Worm (Caenorhabditis elegans) whole organism, L4/young adult: ENCODE data around the gene zip-3.

Experiments
- W03F9.2 ChIP-seq: fragments of 150-350 bp; optimal IDR thresholded peaks from 2 replicates; lab custom pipeline; 2014; ENCODE audit warnings: missing biosample characterization, missing genetic modification characterization
- dao-5 ChIP-seq: sonication (generic microtip); optimal IDR thresholded peaks from 2 replicates; lab custom pipeline; 2016; ENCODE audit warnings: missing genotype, missing genetic modification characterization, moderate library complexity, missing compliant biosample characterization
- him-1 ChIP-seq: sonication (generic microtip); optimal IDR thresholded peaks from 2 replicates; lab custom pipeline; 2016; ENCODE audit warnings: missing genotype, missing genetic modification reagents, missing genetic modification characterization, missing compliant biosample characterization

Gene zip-3

DNA sequence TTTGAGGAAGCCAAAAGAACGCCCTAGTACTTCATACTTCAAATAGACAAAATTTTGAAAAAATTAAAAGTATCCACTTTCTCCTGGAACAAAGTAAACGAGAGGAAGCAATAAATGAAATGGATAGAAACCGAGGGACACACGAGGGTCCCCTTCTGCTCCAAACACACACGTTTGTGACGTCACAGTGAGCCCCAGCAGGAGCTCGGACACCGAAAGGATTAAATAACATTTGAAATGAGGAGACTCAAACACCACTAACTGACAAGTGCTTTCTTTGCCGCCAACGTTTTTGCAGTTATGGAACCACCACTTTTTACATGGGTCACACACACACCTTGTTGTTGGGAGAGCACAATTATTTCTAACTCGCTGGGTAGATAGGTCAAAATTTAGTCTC is 53.8 kb downstream of the zip-3 start:
- TF ChIP-seq dao-5 (no peak), W03F9.2 (tag; lab: Kevin White, UChicago) (no peak), him-1 (tag; lab: Kevin White, UChicago) (no peak)

DNA sequence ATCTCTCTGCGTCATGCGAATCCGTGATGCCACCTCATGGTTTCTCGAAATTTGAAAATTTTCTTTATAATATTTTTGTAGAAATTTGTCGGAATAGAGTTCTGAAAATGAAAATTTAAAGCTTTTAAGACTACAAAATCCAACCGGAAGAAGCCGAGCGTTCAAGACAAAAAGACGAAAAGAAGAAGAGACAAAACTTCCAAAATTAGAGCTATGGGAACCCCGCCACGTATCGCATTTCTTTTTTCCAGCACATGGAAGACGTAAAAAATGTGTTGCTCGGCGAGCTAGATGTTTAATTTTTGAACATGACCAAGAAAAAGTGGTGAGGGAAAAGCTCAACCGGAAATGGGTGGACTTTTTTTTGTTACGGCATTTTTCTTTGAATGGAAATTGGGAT is 55.2 kb downstream of the zip-3 start, which contains the start of gene W02B8.1:
W02B8.1 (minus strand) TSS at position 101 of the 400 bp plus-strand sequence.
- TF ChIP-seq him-1 (tag; lab: Kevin White, UChicago) (no peak), dao-5 (no peak), W03F9.2 (tag; lab: Kevin White, UChicago) (no peak)
